Worm (Caenorhabditis elegans) whole organism, L3 larva: Measurements from ENCODE around the gene Y38F1A.1.

Experiments
- R02D3.7 ChIP-seq: fragments of 150-350 bp; optimal IDR thresholded peaks from 2 replicates; lab custom pipeline; 2014; ENCODE audit warnings: missing biosample characterization, missing genetic modification characterization
- ZK546.5 ChIP-seq: sonication (generic microtip); optimal IDR thresholded peaks from 2 replicates; lab custom pipeline; 2017; ENCODE audit warnings: missing biosample characterization, missing genetic modification characterization
- daf-12 ChIP-seq: fragments of 150-350 bp; optimal IDR thresholded peaks from 2 replicates; lab custom pipeline; 2014; ENCODE audit warnings: missing biosample characterization, missing genetic modification reagents, missing genetic modification characterization
- egl-27 ChIP-seq: sonication (generic microtip); optimal IDR thresholded peaks from 4 replicates; lab custom pipeline; 2017; ENCODE audit warnings: missing biosample characterization, missing genetic modification reagents, missing genetic modification characterization
- elt-3 ChIP-seq, 3 experiments: fragments of 150-350 bp in 1 of 3; sonication (generic microtip) in 2 of 3; optimal IDR thresholded peaks; 2 replicates in 2 of 3; 4 replicates in 1 of 3; lab custom pipeline; 2014 to 2017; ENCODE audit warnings: missing biosample characterization in 3 of 3, missing genetic modification characterization in 3 of 3
- fkh-10 ChIP-seq: sonication (generic microtip); optimal IDR thresholded peaks from 2 replicates; lab custom pipeline; 2017; ENCODE audit warnings: missing biosample characterization, missing genetic modification reagents, missing genetic modification characterization
- fos-1 ChIP-seq: fragments of 150-350 bp; optimal IDR thresholded peaks from 2 replicates; lab custom pipeline; 2014; ENCODE audit warnings: missing biosample characterization, missing genetic modification characterization
- nhr-11 ChIP-seq: fragments of 150-350 bp; optimal IDR thresholded peaks from 2 replicates; lab custom pipeline; 2014; ENCODE audit warnings: missing biosample characterization, missing genetic modification characterization
- nhr-12 ChIP-seq: fragments of 150-350 bp; optimal IDR thresholded peaks from 2 replicates; lab custom pipeline; 2014; ENCODE audit warnings: missing biosample characterization, missing genetic modification characterization
- nhr-76 ChIP-seq: fragments of 150-350 bp; sonication (generic microtip); optimal IDR thresholded peaks from 5 replicates; lab custom pipeline; 2014; ENCODE audit warnings: missing biosample characterization, missing genetic modification characterization
- nhr-77 ChIP-seq: fragments of 150-350 bp; optimal IDR thresholded peaks from 2 replicates; lab custom pipeline; 2014; ENCODE audit warnings: missing biosample characterization, missing genetic modification characterization
- snpc-4 ChIP-seq: fragments of 150-350 bp; optimal IDR thresholded peaks from 2 replicates; lab custom pipeline; 2014; ENCODE audit warnings: missing biosample characterization, missing genetic modification characterization
- tbx-2 ChIP-seq: sonication (generic microtip); optimal IDR thresholded peaks from 2 replicates; lab custom pipeline; 2016; ENCODE audit warnings: mild to moderate bottlenecking, missing genetic modification characterization, missing compliant biosample characterization
- ztf-4 ChIP-seq: fragments of 150-350 bp; optimal IDR thresholded peaks from 2 replicates; lab custom pipeline; 2014; ENCODE audit warnings: missing biosample characterization, missing genetic modification characterization

- TF ChIP-seq nhr-77 (tag; lab: Kevin White, UChicago) (no peak), ZK546.5 (tag; lab: Kevin White, UChicago) (no peak), snpc-4 (tag; lab: Kevin White, UChicago) (no peak), nhr-76 (tag; lab: Kevin White, UChicago) (no peak), nhr-11 (no peak), ztf-4 (no peak), daf-12 (tag; lab: Kevin White, UChicago) (no peak), fkh-10 (GFP tag; lab: Kevin White, UChicago) (no peak), tbx-2 (no peak), fos-1 (tag; lab: Kevin White, UChicago) (no peak), elt-3 (tag; optimal IDR thresholded peaks at IDR 0.05; lab: Kevin White, UChicago) (no peak), R02D3.7 (no peak), egl-27 (tag; lab: Kevin White, UChicago) (no peak), nhr-12 (tag; lab: Kevin White, UChicago) (no peak)
Observed at ce11 chrII:12968448-12968969, 13.9 kb upstream of the Y38F1A.1 start.
